Fruit fly (Drosophila melanogaster): Measurements from ENCODE around the gene CG31300.

CG31300 gene

DNA sequence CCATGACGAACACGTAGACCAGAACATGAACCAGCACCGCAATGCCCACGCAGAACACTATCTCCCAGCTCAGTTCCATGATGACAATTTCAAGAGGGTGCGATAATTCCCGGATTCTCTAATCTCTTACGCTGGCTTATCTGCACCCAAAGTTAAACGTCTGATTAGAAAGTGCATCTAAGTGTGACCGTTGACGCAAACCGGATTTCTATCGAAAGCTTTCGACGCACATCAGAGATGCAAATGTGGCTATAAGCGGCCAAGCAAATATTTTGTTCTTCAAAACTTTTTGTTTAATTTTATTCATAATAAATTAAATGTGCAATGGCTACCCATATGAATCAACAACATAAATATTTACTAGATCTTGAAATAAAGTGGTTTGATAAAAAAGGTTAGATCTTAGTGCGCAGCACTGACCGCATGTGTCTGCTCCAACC is 21.1 kb upstream of the CG31300 start, which contains the start of the genes Kdsr and CG11858 (continued):
- no peak for TF ChIP-seq salr (GFP tag; optimal IDR thresholded peaks at IDR 0.05)
- no peak for TF ChIP-seq CG6792 (GFP tag; optimal IDR thresholded peaks at IDR 0.05)
- TF ChIP-seq eg (GFP tag; IDR thresholded peaks at IDR 0.05) = peak; percentile 72; the same call in 2 of the 3 replicates
- TF ChIP-seq Ets96B (tag; optimal IDR thresholded peaks at IDR 0.05) = peak; percentile 53
- TF ChIP-seq achi (GFP tag; optimal IDR thresholded peaks at IDR 0.05) = peak; percentile 36
- 0 out of 2 replicates have a peak, but pooled peaks have one; percentile 43 for TF ChIP-seq CG15336 (GFP tag; IDR thresholded peaks at IDR 0.05)
- peak; percentile 76 for TF ChIP-seq fkh (GFP tag; optimal IDR thresholded peaks at IDR 0.05)
- TF ChIP-seq Sox15 (GFP tag; optimal IDR thresholded peaks at IDR 0.05) = peak; percentile 13
- TF ChIP-seq Blimp-1 (GFP tag; optimal IDR thresholded peaks at IDR 0.05) = no peak
- TF ChIP-seq lz (GFP tag; optimal IDR thresholded peaks at IDR 0.05) = peak; percentile 77
- peak; percentile 95 for TF ChIP-seq svp (GFP tag)
- TF ChIP-seq CG11294 (GFP tag; IDR thresholded peaks at IDR 0.05) = peak; percentile 28; the same call in 1 of the 2 replicates
- no peak for TF ChIP-seq net (GFP tag; optimal IDR thresholded peaks at IDR 0.05)
- TF ChIP-seq OdsH (GFP tag; optimal IDR thresholded peaks at IDR 0.05) = no peak
- no peak for TF ChIP-seq cyc (GFP tag; optimal IDR thresholded peaks at IDR 0.05)

DNA sequence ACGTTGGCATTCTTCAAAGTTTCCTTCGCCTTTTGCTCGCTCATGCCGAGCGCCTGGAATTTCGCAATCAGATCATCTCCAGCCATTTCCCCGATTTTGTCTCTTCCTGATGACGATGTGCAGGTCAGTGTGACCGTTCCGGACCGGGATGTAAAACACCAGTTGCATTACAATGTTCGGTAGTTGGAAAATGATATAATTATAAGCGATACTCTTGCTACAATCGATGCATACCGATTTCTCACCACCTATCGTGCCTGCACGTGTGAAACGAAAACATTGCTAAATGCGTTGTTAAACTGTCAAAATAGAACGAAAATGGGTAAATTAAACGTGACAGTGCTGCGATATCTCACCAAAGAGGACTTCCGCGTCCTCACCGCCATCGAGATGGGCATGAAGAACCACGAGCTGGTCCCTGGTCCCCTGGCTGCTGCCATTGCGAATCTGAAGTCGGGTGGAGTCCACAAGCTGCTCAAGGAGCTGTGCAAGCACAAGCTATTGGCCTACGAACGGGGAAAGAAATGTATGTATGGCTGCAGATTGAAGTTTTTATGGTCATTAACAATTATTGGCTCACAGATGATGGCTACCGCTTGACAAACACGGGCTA is 17.7 kb upstream of the CG31300 start, which contains the start of the genes GlnRS and RIOK2:
Gene GlnRS, minus strand, starts transcription at position 133 of the 613 bp plus-strand sequence.
Gene RIOK2, plus strand, starts transcription at position 256 of the 613 bp plus-strand sequence.
- TF ChIP-seq CG1621 (tag; optimal IDR thresholded peaks at IDR 0.05) = peak; percentile 33
- no peak for TF ChIP-seq pdm3 (GFP tag; optimal IDR thresholded peaks at IDR 0.05)
- TF ChIP-seq achi (GFP tag; optimal IDR thresholded peaks at IDR 0.05) = peak; percentile 45
- TF ChIP-seq CG7368 (GFP tag; optimal IDR thresholded peaks at IDR 0.05) = no peak
- no peak for TF ChIP-seq Eip75B (GFP tag; optimal IDR thresholded peaks at IDR 0.05)
- TF ChIP-seq CG15336 (GFP tag; IDR thresholded peaks at IDR 0.05) = peak; percentile 31; the same call in 1 of the 2 replicates

DNA sequence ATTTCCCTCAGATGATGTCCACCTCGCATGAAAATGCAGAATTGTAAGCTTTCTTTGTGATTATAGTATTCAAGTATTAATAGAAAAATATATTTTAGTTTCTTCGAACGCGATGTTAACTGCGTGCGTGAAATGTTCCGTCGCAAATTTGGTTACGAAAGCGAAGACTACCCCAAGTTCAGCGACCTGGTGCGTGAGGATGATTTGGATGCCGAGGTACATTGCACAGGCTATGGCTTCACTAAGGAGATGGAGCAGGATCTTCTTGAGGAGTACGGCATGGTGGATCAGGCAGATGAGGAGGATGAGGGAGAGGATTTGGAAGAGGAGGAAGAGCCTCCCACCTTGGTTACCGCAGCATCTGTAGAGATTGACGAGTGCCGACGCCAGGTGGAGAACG is 16.7 kb upstream of the CG31300 start:
- TF ChIP-seq Gug (GFP tag; IDR thresholded peaks at IDR 0.05) (no peak), achi (GFP tag; optimal IDR thresholded peaks at IDR 0.05) (no peak), CG10631 (GFP tag; optimal IDR thresholded peaks at IDR 0.05) (no peak), Hr4 (GFP tag; optimal IDR thresholded peaks at IDR 0.05) (no peak)

DNA sequence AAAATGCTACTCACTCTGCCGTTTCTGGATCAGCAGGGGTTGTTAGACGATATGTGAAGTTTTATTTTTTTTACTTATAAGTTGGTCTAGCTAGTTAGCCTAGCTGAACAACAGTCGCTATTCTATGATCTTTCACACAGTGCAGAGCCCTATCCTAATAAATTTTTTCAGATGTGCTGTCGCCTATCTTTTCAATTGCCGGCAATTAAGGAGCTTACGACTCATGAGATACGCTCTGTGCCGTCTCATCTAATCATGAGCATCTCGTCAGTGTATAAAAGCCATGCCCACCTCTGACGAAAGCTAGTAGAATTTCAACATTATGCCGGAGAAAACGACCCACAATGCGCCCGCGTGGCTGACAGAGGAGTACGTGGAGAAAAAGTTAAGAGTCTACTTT is 13.5 kb upstream of the CG31300 start, which contains the start of the genes CG11889 and CG11891:
Gene CG11889, plus strand, starts transcription at position 301 of the 400 bp plus-strand sequence.
Gene CG11891, plus strand, starts transcription at position 301 of the 400 bp plus-strand sequence.
- no peak for TF ChIP-seq eg (GFP tag; IDR thresholded peaks at IDR 0.05)
- TF ChIP-seq CG8119 (GFP tag; IDR thresholded peaks at IDR 0.05) = no peak
- TF ChIP-seq Met (GFP tag; optimal IDR thresholded peaks at IDR 0.05) = no peak
- TF ChIP-seq OdsH (GFP tag; optimal IDR thresholded peaks at IDR 0.05) = no peak
- TF ChIP-seq Eip93F (GFP tag; optimal IDR thresholded peaks at IDR 0.05) = no peak
- no peak for TF ChIP-seq vri (GFP tag; optimal IDR thresholded peaks at IDR 0.05)
- no peak for TF ChIP-seq Hr4 (GFP tag; optimal IDR thresholded peaks at IDR 0.05)

DNA sequence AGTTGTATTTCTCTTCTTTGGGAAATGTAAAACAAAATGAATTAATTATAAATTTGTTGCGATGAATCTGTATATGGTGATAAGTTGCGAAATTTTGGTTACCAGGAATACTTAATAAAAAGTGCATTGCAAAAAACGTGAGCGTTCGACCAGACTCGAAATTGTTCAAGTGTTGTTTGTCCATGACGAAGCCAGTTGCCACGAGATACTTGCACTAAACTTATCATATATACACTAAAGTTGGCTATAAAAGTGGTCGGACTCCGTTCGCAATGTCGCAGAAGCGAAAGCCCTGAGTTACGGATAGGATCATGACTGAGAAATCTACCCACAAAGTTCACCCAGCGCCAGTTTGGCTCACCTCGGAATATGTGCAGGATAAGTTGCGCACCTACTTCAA is 9.9 kb upstream of the CG31300 start, which contains the start of gene CG11878:
Gene CG11878, plus strand, starts transcription at position 301 of the 400 bp plus-strand sequence.
- no peak for TF ChIP-seq CG31627 (GFP tag; optimal IDR thresholded peaks at IDR 0.05)
- no peak for TF ChIP-seq CG3919 (GFP tag; optimal IDR thresholded peaks at IDR 0.05)
- TF ChIP-seq fd85E (GFP tag; optimal IDR thresholded peaks at IDR 0.05) = no peak
- no peak for TF ChIP-seq salr (GFP tag; optimal IDR thresholded peaks at IDR 0.05)
- TF ChIP-seq vri (GFP tag; optimal IDR thresholded peaks at IDR 0.05) = no peak
- TF ChIP-seq fkh (GFP tag; optimal IDR thresholded peaks at IDR 0.05) = no peak
- no peak for TF ChIP-seq CG6163 (GFP tag; IDR thresholded peaks at IDR 0.05)
- TF ChIP-seq Hr38 (GFP tag; optimal IDR thresholded peaks at IDR 0.05) = no peak
- no peak for TF ChIP-seq dsx (GFP tag; optimal IDR thresholded peaks at IDR 0.05; ENCODE audit: poor library complexity, severe bottlenecking)
- TF ChIP-seq CG6792 (GFP tag; optimal IDR thresholded peaks at IDR 0.05) = no peak
- TF ChIP-seq CG6808 (GFP tag; optimal IDR thresholded peaks at IDR 0.05) = no peak
- TF ChIP-seq esn (GFP tag; optimal IDR thresholded peaks at IDR 0.05) = no peak
- TF ChIP-seq CG10669 (GFP tag; optimal IDR thresholded peaks at IDR 0.05) = no peak
- no peak for TF ChIP-seq CG11294 (GFP tag; IDR thresholded peaks at IDR 0.05)
- TF ChIP-seq Gug (GFP tag; IDR thresholded peaks at IDR 0.05) = no peak

All from whole organism, prepupa.